Worm (Caenorhabditis elegans): Measurements from ENCODE around the gene K02C4.2.
A peak's percentile ranks its signal among the peaks of the same experiment; 100 is the strongest.

The K02C4.2 gene

DNA sequence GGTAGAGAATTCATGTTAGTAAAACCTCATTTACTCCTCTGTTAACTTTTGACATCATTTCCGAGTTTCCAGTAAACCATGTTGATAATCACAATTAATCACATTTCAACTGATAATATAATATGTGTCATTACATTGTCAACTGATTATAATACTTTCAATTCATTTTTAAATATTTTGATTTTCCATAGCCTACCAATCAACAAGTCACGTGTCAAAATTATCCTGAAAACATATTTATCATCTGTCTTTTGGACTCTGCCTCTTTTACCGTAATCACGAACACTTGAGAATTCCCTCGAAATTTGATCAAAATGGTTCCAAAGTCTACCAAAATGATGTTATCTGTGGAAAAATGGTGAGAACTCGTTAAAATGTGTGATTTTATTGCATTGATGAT, 1.5 kb upstream of the K02C4.2 start:
- no peak for TF ChIP-seq ceh-8 (GFP tag; optimal IDR thresholded peaks at IDR 0.05)
- no peak for TF ChIP-seq efl-1 (optimal IDR thresholded peaks at IDR 0.05)
- TF ChIP-seq efl-1 (GFP tag; optimal IDR thresholded peaks at IDR 0.05 in 1 of 2) = peak in 1 of 2 experiments; percentile 60
- TF ChIP-seq elt-2 (tag; optimal IDR thresholded peaks at IDR 0.05) = peak; percentile 30

DNA sequence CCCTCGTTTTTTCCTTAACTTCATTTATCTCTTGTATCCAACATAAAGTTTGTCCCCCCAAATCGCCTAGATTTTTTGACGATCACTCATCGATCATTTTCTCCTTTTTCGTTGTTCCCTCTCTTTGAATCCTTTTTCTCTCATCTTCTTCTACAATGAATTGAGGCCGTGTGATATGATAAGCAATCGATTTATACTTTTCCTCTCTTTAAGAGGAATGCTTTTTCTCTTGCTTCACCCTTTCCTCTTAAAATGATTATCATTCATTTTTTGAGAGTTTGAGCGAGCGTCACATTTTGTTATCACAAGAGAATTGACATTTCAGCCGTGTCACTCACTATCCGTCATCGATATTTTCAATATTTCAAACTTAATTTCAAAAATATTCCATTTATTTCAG, 2.5 kb downstream of the K02C4.2 start, which contains the start of gene K02C4.5:
K02C4.5 (plus strand) TSS at position 395 of the 400 bp plus-strand sequence.
- peak; percentile 89 for TF ChIP-seq blmp-1 (tag; optimal IDR thresholded peaks at IDR 0.05)
- peak; percentile 15 for TF ChIP-seq lin-14 (GFP tag; optimal IDR thresholded peaks at IDR 0.05)
- peak; percentile 7 for TF ChIP-seq nhr-20 (tag; optimal IDR thresholded peaks at IDR 0.05)
- TF ChIP-seq hlh-17 (GFP tag; optimal IDR thresholded peaks at IDR 0.05; ENCODE audit: borderline replicate concordance) = no peak
- TF ChIP-seq nhr-71 (tag; optimal IDR thresholded peaks at IDR 0.05) = peak; percentile 0
- no peak for TF ChIP-seq xbp-1 (tag; optimal IDR thresholded peaks at IDR 0.05)
- peak; percentile 58 for TF ChIP-seq elt-2 (tag; optimal IDR thresholded peaks at IDR 0.05)
- peak in 2 of 6 experiments; percentile 50 to 62 for TF ChIP-seq elt-3 (tag; optimal IDR thresholded peaks at IDR 0.05)
- peak; percentile 33 for TF ChIP-seq mep-1 (tag; optimal IDR thresholded peaks at IDR 0.05)
- no peak for TF ChIP-seq egl-13 (tag; optimal IDR thresholded peaks at IDR 0.05)
- TF ChIP-seq zag-1 (tag; optimal IDR thresholded peaks at IDR 0.05) = no peak

DNA sequence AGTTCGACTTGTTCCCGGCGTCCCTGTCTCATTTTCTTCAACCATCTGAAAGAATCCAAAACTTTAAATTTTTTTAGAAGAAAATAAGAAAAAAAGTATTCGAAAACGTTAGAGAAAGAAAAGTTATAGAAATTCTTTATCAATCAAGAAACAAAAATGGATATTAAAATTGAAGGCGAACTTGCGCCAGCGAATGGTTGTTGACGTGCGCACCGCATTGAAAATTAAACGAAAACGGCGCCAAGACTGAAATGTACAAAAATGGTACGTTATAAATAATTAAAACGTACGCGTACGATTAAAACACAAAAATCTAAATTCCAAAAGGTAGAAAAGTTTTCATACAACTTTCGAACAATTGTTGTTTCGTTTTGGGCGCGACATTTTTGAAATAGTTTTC, 11.2 kb downstream of the K02C4.2 start, which contains the start of gene K02C4.3:
K02C4.3 (minus strand) TSS at position 51 of the 400 bp plus-strand sequence.
- TF ChIP-seq egl-13 (tag; optimal IDR thresholded peaks at IDR 0.05) = peak; percentile 44
- TF ChIP-seq fos-1 (tag; optimal IDR thresholded peaks at IDR 0.05) = peak; percentile 31
- peak; percentile 85 for TF ChIP-seq snu-23 (GFP tag; optimal IDR thresholded peaks at IDR 0.05)
- TF ChIP-seq nhr-19 (GFP tag; conservative IDR thresholded peaks at IDR 0.05) = peak; percentile 77
- peak; percentile 28 for TF ChIP-seq F16B12.6 (tag; optimal IDR thresholded peaks at IDR 0.05)
- peak; percentile 75 for TF ChIP-seq lin-14 (GFP tag; optimal IDR thresholded peaks at IDR 0.05)
- peak; percentile 28 for TF ChIP-seq zip-4 (GFP tag; optimal IDR thresholded peaks at IDR 0.05)
- peak; percentile 79 for TF ChIP-seq nhr-85 (tag)
- TF ChIP-seq unc-62 (GFP tag; optimal IDR thresholded peaks at IDR 0.05) = no peak
- TF ChIP-seq aly-2 (tag; optimal IDR thresholded peaks at IDR 0.05) = peak; percentile 24
- peak; percentile 42 for TF ChIP-seq lin-15B (tag; optimal IDR thresholded peaks at IDR 0.05)
- TF ChIP-seq ama-1 (optimal IDR thresholded peaks at IDR 0.05) = no peak
- peak; percentile 89 for TF ChIP-seq snpc-4 (tag; optimal IDR thresholded peaks at IDR 0.05)
- peak; percentile 14 for TF ChIP-seq sox-4 (tag; optimal IDR thresholded peaks at IDR 0.05)
- peak; percentile 49 for TF ChIP-seq lin-13 (GFP tag; optimal IDR thresholded peaks at IDR 0.05)
- TF ChIP-seq nhr-237 (tag; optimal IDR thresholded peaks at IDR 0.05) = no peak
- peak; percentile 64 for TF ChIP-seq unc-130 (tag; optimal IDR thresholded peaks at IDR 0.05)
- TF ChIP-seq elt-3 (tag; optimal IDR thresholded peaks at IDR 0.05) = peak in 2 of 6 experiments; percentile 45 to 53
- TF ChIP-seq mdl-1 (tag; optimal IDR thresholded peaks at IDR 0.05) = peak in 1 of 2 experiments; percentile 60
- peak; percentile 43 for TF ChIP-seq fkh-8 (tag; optimal IDR thresholded peaks at IDR 0.05)
- TF ChIP-seq nhr-76 (tag; optimal IDR thresholded peaks at IDR 0.05) = no peak
- TF ChIP-seq pax-3 (tag; optimal IDR thresholded peaks at IDR 0.05) = no peak
- peak; percentile 25 for TF ChIP-seq sup-37 (GFP tag; optimal IDR thresholded peaks at IDR 0.05)
- peak; percentile 76 for TF ChIP-seq swsn-7 (tag; optimal IDR thresholded peaks at IDR 0.05)
- peak; percentile 33 for TF ChIP-seq nhr-77 (tag; optimal IDR thresholded peaks at IDR 0.05)
- TF ChIP-seq grh-1 (GFP tag; IDR thresholded peaks at IDR 0.05) = peak; percentile 37; the same call in 1 of the 2 replicates
- no peak for TF ChIP-seq mab-9 (GFP tag; IDR thresholded peaks at IDR 0.05)
- peak; percentile 35 for TF ChIP-seq unc-86 (tag; optimal IDR thresholded peaks at IDR 0.05)
- TF ChIP-seq jun-1 (tag; optimal IDR thresholded peaks at IDR 0.05) = peak; percentile 39
- no peak for TF ChIP-seq efl-3 (GFP tag; optimal IDR thresholded peaks at IDR 0.05)
- peak; percentile 77 for TF ChIP-seq nhr-90 (tag; optimal IDR thresholded peaks at IDR 0.05; ENCODE audit: poor library complexity)
- TF ChIP-seq xbp-1 (tag; optimal IDR thresholded peaks at IDR 0.05) = peak; percentile 74
- TF ChIP-seq ets-5 (GFP tag; IDR thresholded peaks at IDR 0.05) = no peak
- peak; percentile 4 for TF ChIP-seq pag-3 (tag; optimal IDR thresholded peaks at IDR 0.05; ENCODE audit: borderline replicate concordance, insufficient read depth)
- TF ChIP-seq irx-1 (tag; optimal IDR thresholded peaks at IDR 0.05) = peak; percentile 71
- peak; percentile 60 for TF ChIP-seq lin-39 (tag; optimal IDR thresholded peaks at IDR 0.05)
- TF ChIP-seq rnt-1 (tag; optimal IDR thresholded peaks at IDR 0.05) = peak; percentile 72
- TF ChIP-seq mep-1 (tag; optimal IDR thresholded peaks at IDR 0.05) = peak; percentile 87
- TF ChIP-seq ces-1 (GFP tag; optimal IDR thresholded peaks at IDR 0.05) = no peak
- peak; percentile 72 for TF ChIP-seq ceh-8 (GFP tag; optimal IDR thresholded peaks at IDR 0.05)
- TF ChIP-seq pqm-1 (tag; optimal IDR thresholded peaks at IDR 0.05) = no peak
